Worm (Caenorhabditis elegans) whole organism, L4/young adult: ENCODE measurements around the gene ins-19.
A peak's percentile ranks its signal among the peaks of the same experiment; 100 is the strongest.

Source experiments
- W03F9.2 ChIP-seq: fragments of 150-350 bp; optimal IDR thresholded peaks from 2 replicates; lab custom pipeline; 2014; ENCODE audit warnings: missing biosample characterization, missing genetic modification characterization
- dao-5 ChIP-seq: sonication (generic microtip); optimal IDR thresholded peaks from 2 replicates; lab custom pipeline; 2016; ENCODE audit warnings: missing genotype, missing genetic modification characterization, moderate library complexity, missing compliant biosample characterization
- him-1 ChIP-seq: sonication (generic microtip); optimal IDR thresholded peaks from 2 replicates; lab custom pipeline; 2016; ENCODE audit warnings: missing genotype, missing genetic modification reagents, missing genetic modification characterization, missing compliant biosample characterization

ins-19 gene

ce11 chrII:3102018-3102417 is 24.2 kb downstream of the ins-19 start, which contains the start of gene clec-121:
TSS of gene clec-121 (plus strand) at chrII:3102318.
- TF ChIP-seq dao-5, result no peak
- no peak for TF ChIP-seq him-1 (tag; lab: Kevin White, UChicago)
- TF ChIP-seq W03F9.2 (tag; lab: Kevin White, UChicago), result no peak

ce11 chrII:3100546-3100945 is 25.7 kb downstream of the ins-19 start, which contains the start of gene srg-24:
TSS of gene srg-24 (minus strand) at chrII:3100646.
- TF ChIP-seq him-1 (tag; lab: Kevin White, UChicago), result no peak
- no peak for TF ChIP-seq W03F9.2 (tag; lab: Kevin White, UChicago)
- TF ChIP-seq dao-5, result no peak

- TF ChIP-seq him-1 (tag; lab: Kevin White, UChicago) (no peak), W03F9.2 (tag; lab: Kevin White, UChicago) (no peak), dao-5 (no peak)
Measured at ce11 chrII:3096857-3097256, 29.4 kb downstream of the ins-19 start, which contains the start of gene Y25C1A.14. TSS of gene Y25C1A.14 (minus strand) at chrII:3096957.

ce11 chrII:3096060-3096459 is 30.2 kb downstream of the ins-19 start, which contains the start of gene srg-23:
TSS of gene srg-23 (minus strand) at chrII:3096160.
- TF ChIP-seq him-1 (tag; lab: Kevin White, UChicago) (no peak), W03F9.2 (tag; lab: Kevin White, UChicago) (no peak), dao-5 (no peak)

- TF ChIP-seq dao-5 (no peak), him-1 (tag; lab: Kevin White, UChicago) (no peak), W03F9.2 (tag; lab: Kevin White, UChicago) (no peak)
Measured at ce11 chrII:3093352-3093751, 32.9 kb downstream of the ins-19 start, which contains the start of gene srg-22. TSS of gene srg-22 (minus strand) at chrII:3093452.

ce11 chrII:3091268-3091667 is 35.0 kb downstream of the ins-19 start, which contains the start of gene srg-21:
TSS of gene srg-21 (minus strand) at chrII:3091368.
- TF ChIP-seq him-1 (tag; lab: Kevin White, UChicago), result no peak
- TF ChIP-seq W03F9.2 (tag; lab: Kevin White, UChicago), result no peak
- TF ChIP-seq dao-5, result no peak

ce11 chrII:3087134-3087533 is 39.1 kb downstream of the ins-19 start:
- no peak for TF ChIP-seq W03F9.2 (tag; lab: Kevin White, UChicago)
- TF ChIP-seq dao-5, result no peak
- TF ChIP-seq him-1 (tag; lab: Kevin White, UChicago), result no peak

- TF ChIP-seq dao-5 (no peak), him-1 (tag; lab: Kevin White, UChicago) (no peak), W03F9.2 (tag; lab: Kevin White, UChicago) (no peak)
Measured at ce11 chrII:3078496-3078895, 47.7 kb downstream of the ins-19 start, which contains the start of gene copb-1. TSS of gene copb-1 (plus strand) at chrII:3078796.

ce11 chrII:3076915-3077314 is 49.3 kb downstream of the ins-19 start, which contains the start of gene Y25C1A.8:
TSS of gene Y25C1A.8 (minus strand) at chrII:3076959.
- TF ChIP-seq dao-5 (no peak), W03F9.2 (tag; lab: Kevin White, UChicago) (peak; percentile 79), him-1 (tag; lab: Kevin White, UChicago) (peak; percentile 70)
